Worm (Caenorhabditis elegans) whole organism, L1 larva: ENCODE data around the gene ceh-63.
A peak's percentile ranks its signal among the peaks of the same experiment; 100 is the strongest.

Experiments used
- C04F5.9 ChIP-seq: sonication (generic microtip); optimal IDR thresholded peaks from 2 replicates; lab custom pipeline; 2016; ENCODE audit warnings: missing genetic modification characterization, missing compliant biosample characterization
- C16A3.4 ChIP-seq: fragments of 150-350 bp; optimal IDR thresholded peaks from 2 replicates; lab custom pipeline; 2014; ENCODE audit warnings: missing biosample characterization, missing genetic modification characterization
- C34B4.2 ChIP-seq: sonication (generic microtip); optimal IDR thresholded peaks from 2 replicates; lab custom pipeline; 2017; ENCODE audit warnings: mild to moderate bottlenecking, missing genetic modification characterization, missing compliant biosample characterization
- Y116A8C.19 ChIP-seq: sonication (generic microtip); optimal IDR thresholded peaks from 2 replicates; lab custom pipeline; 2016; ENCODE audit warnings: missing compliant biosample characterization, missing genetic modification characterization, borderline replicate concordance
- ama-1 ChIP-seq: fragments of 150-350 bp; optimal IDR thresholded peaks from 2 replicates; lab custom pipeline; 2014
- blmp-1 ChIP-seq: fragments of 150-350 bp; optimal IDR thresholded peaks from 2 replicates; lab custom pipeline; 2014; ENCODE audit warnings: missing biosample characterization, missing genetic modification characterization
- ceh-63 ChIP-seq: fragments of 200-800 bp; sonication (Bioruptor generic); optimal IDR thresholded peaks from 2 replicates; lab custom pipeline; 2018; ENCODE audit warnings: mild to moderate bottlenecking, missing genetic modification characterization, missing compliant biosample characterization
- ceh-8 ChIP-seq: fragments of 200-800 bp; sonication (Bioruptor generic); optimal IDR thresholded peaks from 2 replicates; lab custom pipeline; 2018; ENCODE audit warnings: mild to moderate bottlenecking, missing genetic modification characterization, moderate library complexity, missing compliant biosample characterization
- ceh-82 ChIP-seq, 3 experiments: fragments of 150-350 bp in 1 of 3; sonication (generic microtip) in 2 of 3; optimal IDR thresholded peaks; 2 replicates each; lab custom pipeline; 2014 to 2017; ENCODE audit warnings: missing biosample characterization in 3 of 3, missing genetic modification characterization in 3 of 3
- ceh-88 ChIP-seq: fragments of 200-800 bp; sonication (Bioruptor generic); IDR thresholded peaks from 2 replicates; pipeline ENCODE4 v1.3.6; 2022; ENCODE audit warnings: missing genetic modification characterization, missing compliant biosample characterization
- dpl-1 ChIP-seq, 3 experiments: fragments of 150-350 bp in 2 of 3; sonication (generic microtip) in 1 of 3; optimal IDR thresholded peaks; 2 replicates each; lab custom pipeline; 2014 to 2017; ENCODE audit warnings: missing biosample characterization in 3 of 3, missing genetic modification characterization in 3 of 3, missing genetic modification reagents in 3 of 3
- dsc-1 ChIP-seq: sonication (generic microtip); optimal IDR thresholded peaks from 2 replicates; lab custom pipeline; 2016; ENCODE audit warnings: mild to moderate bottlenecking, missing genetic modification characterization, missing compliant biosample characterization
- efl-1 ChIP-seq, 4 experiments: fragments of 150-350 bp; optimal IDR thresholded peaks in 3 of 4; peaks in 1 of 4; 1 replicate in 1 of 4; 2 replicates in 3 of 4; lab custom pipeline; 2014; ENCODE audit warnings: missing biosample characterization in 2 of 4, missing genetic modification characterization in 2 of 4, missing genetic modification reagents in 2 of 4
- efl-3 ChIP-seq: fragments of 200-800 bp; sonication (Bioruptor generic); optimal IDR thresholded peaks from 2 replicates; lab custom pipeline; 2018; ENCODE audit warnings: mild to moderate bottlenecking, missing genetic modification characterization, missing compliant biosample characterization
- egl-13 ChIP-seq: sonication (generic microtip); optimal IDR thresholded peaks from 2 replicates; lab custom pipeline; 2016; ENCODE audit warnings: missing genotype, missing genetic modification reagents, missing genetic modification characterization, missing compliant biosample characterization
- egl-27 ChIP-seq, 2 experiments: fragments of 150-350 bp in 1 of 2; sonication (generic microtip); optimal IDR thresholded peaks; 3 replicates each; lab custom pipeline; 2017 to 2018; ENCODE audit warnings: missing biosample characterization in 2 of 2, missing genetic modification characterization in 2 of 2, missing genetic modification reagents in 2 of 2
- elt-3 ChIP-seq, 6 experiments: fragments of 150-350 bp in 1 of 6; sonication (generic microtip); optimal IDR thresholded peaks; 2 replicates each; lab custom pipeline; 2017 to 2018; ENCODE audit warnings: missing biosample characterization in 6 of 6, missing genetic modification characterization in 6 of 6, inconsistent platforms in 1 of 6
- fkh-8 ChIP-seq: sonication (generic microtip); optimal IDR thresholded peaks from 2 replicates; lab custom pipeline; 2016; ENCODE audit warnings: mild to moderate bottlenecking, missing genetic modification characterization, missing compliant biosample characterization
- grh-1 ChIP-seq: fragments of 200-800 bp; sonication (Bioruptor generic); IDR thresholded peaks from 2 replicates; pipeline ENCODE4 v1.3.6; 2022; ENCODE audit warnings: missing genetic modification reagents, missing genetic modification characterization, missing compliant biosample characterization
- hlh-4 ChIP-seq: sonication (generic microtip); optimal IDR thresholded peaks from 2 replicates; lab custom pipeline; 2016; ENCODE audit warnings: mild to moderate bottlenecking, missing genetic modification characterization, missing compliant biosample characterization
- hpl-2 ChIP-seq: fragments of 150-350 bp; optimal IDR thresholded peaks from 2 replicates; lab custom pipeline; 2014; ENCODE audit warnings: missing biosample characterization, missing genetic modification reagents, missing genetic modification characterization
- isw-1 ChIP-seq: fragments of 200-800 bp; sonication (Bioruptor generic); IDR thresholded peaks from 2 replicates; pipeline ENCODE4 v1.3.6; 2022; ENCODE audit warnings: missing genetic modification characterization, missing compliant biosample characterization
- lin-13 ChIP-seq: fragments of 150-350 bp; optimal IDR thresholded peaks from 2 replicates; lab custom pipeline; 2014; ENCODE audit warnings: missing biosample characterization, missing genetic modification reagents, missing genetic modification characterization
- lin-14 ChIP-seq: fragments of 200-800 bp; sonication (Bioruptor generic); optimal IDR thresholded peaks from 2 replicates; lab custom pipeline; 2018; ENCODE audit warnings: mild to moderate bottlenecking, missing genetic modification characterization, moderate library complexity, missing compliant biosample characterization
- lin-35 ChIP-seq, 2 experiments: fragments of 150-350 bp; optimal IDR thresholded peaks; 2 replicates each; lab custom pipeline; 2014; ENCODE audit warnings: missing biosample characterization in 2 of 2, missing genetic modification characterization in 2 of 2, missing genetic modification reagents in 2 of 2
- lin-39 ChIP-seq: fragments of 150-350 bp; optimal IDR thresholded peaks from 2 replicates; lab custom pipeline; 2014; ENCODE audit warnings: missing biosample characterization, missing genetic modification reagents, missing genetic modification characterization
- lir-3 ChIP-seq: sonication (generic microtip); optimal IDR thresholded peaks from 2 replicates; lab custom pipeline; 2016; ENCODE audit warnings: mild to moderate bottlenecking, missing genetic modification characterization, moderate library complexity, missing compliant biosample characterization; ENCODE audit not compliant: poor library complexity
- mab-9 ChIP-seq: fragments of 200-800 bp; sonication (Bioruptor generic); IDR thresholded peaks from 2 replicates; pipeline ENCODE4 v1.3.6; 2022; ENCODE audit warnings: missing genetic modification reagents, missing genetic modification characterization, missing compliant biosample characterization
- mdl-1 ChIP-seq, 2 experiments: fragments of 150-350 bp; optimal IDR thresholded peaks; 2 replicates each; lab custom pipeline; 2014 to 2017; ENCODE audit warnings: missing biosample characterization in 2 of 2, missing genetic modification characterization in 2 of 2, inconsistent platforms in 1 of 2
- mef-2 ChIP-seq: fragments of 150-350 bp; optimal IDR thresholded peaks from 2 replicates; lab custom pipeline; 2014; ENCODE audit warnings: missing biosample characterization, missing genetic modification characterization
- nhr-12 ChIP-seq: sonication (generic microtip); optimal IDR thresholded peaks from 2 replicates; lab custom pipeline; 2017; ENCODE audit warnings: missing biosample characterization, missing genetic modification characterization
- nhr-19 ChIP-seq: fragments of 200-800 bp; sonication (Bioruptor generic); conservative IDR thresholded peaks from 2 replicates; pipeline ENCODE4 v1.3.6; 2022; ENCODE audit warnings: missing genetic modification characterization, missing compliant biosample characterization
- nhr-20 ChIP-seq: sonication (generic microtip); optimal IDR thresholded peaks from 2 replicates; lab custom pipeline; 2016; ENCODE audit warnings: mild to moderate bottlenecking, missing genetic modification characterization, missing compliant biosample characterization
- nhr-76 ChIP-seq: sonication (generic microtip); optimal IDR thresholded peaks from 2 replicates; lab custom pipeline; 2017; ENCODE audit warnings: missing biosample characterization, missing genetic modification characterization
- nhr-77 ChIP-seq: fragments of 150-350 bp; optimal IDR thresholded peaks from 2 replicates; lab custom pipeline; 2014; ENCODE audit warnings: missing biosample characterization, missing genetic modification characterization
- nhr-90 ChIP-seq: sonication (generic microtip); optimal IDR thresholded peaks from 2 replicates; lab custom pipeline; 2016; ENCODE audit warnings: mild to moderate bottlenecking, missing genetic modification characterization, missing compliant biosample characterization; ENCODE audit not compliant: poor library complexity
- pag-3 ChIP-seq: sonication (generic microtip); optimal IDR thresholded peaks from 2 replicates; lab custom pipeline; 2017; ENCODE audit warnings: missing genetic modification characterization, mild to moderate bottlenecking, missing compliant biosample characterization, antibody characterized with exemption, borderline replicate concordance; ENCODE audit not compliant: insufficient read depth
- pqm-1 ChIP-seq: sonication (generic microtip); optimal IDR thresholded peaks from 3 replicates; lab custom pipeline; 2017; ENCODE audit warnings: missing biosample characterization, missing genetic modification characterization
- rnt-1 ChIP-seq: sonication (generic microtip); optimal IDR thresholded peaks from 2 replicates; lab custom pipeline; 2016; ENCODE audit warnings: mild to moderate bottlenecking, missing genetic modification characterization, moderate library complexity, missing compliant biosample characterization
- skn-1 ChIP-seq: fragments of 150-350 bp; optimal IDR thresholded peaks from 2 replicates; lab custom pipeline; 2014; ENCODE audit warnings: missing biosample characterization, missing genetic modification characterization
- sptf-1 ChIP-seq: fragments of 150-350 bp; optimal IDR thresholded peaks from 2 replicates; lab custom pipeline; 2014; ENCODE audit warnings: missing biosample characterization, missing genetic modification characterization
- sup-37 ChIP-seq: fragments of 200-800 bp; sonication (Bioruptor generic); optimal IDR thresholded peaks from 2 replicates; lab custom pipeline; 2018; ENCODE audit warnings: mild to moderate bottlenecking, missing genetic modification characterization, missing compliant biosample characterization
- swsn-7 ChIP-seq: sonication (generic microtip); optimal IDR thresholded peaks from 2 replicates; lab custom pipeline; 2016; ENCODE audit warnings: missing genetic modification characterization, missing compliant biosample characterization
- tbx-2 ChIP-seq: sonication (generic microtip); optimal IDR thresholded peaks from 2 replicates; lab custom pipeline; 2016; ENCODE audit warnings: missing genetic modification characterization, missing compliant biosample characterization
- tlp-1 ChIP-seq: fragments of 150-350 bp; optimal IDR thresholded peaks from 2 replicates; lab custom pipeline; 2014; ENCODE audit warnings: missing biosample characterization, missing genetic modification characterization
- unc-86 ChIP-seq: sonication (generic microtip); optimal IDR thresholded peaks from 2 replicates; lab custom pipeline; 2016; ENCODE audit warnings: missing genetic modification characterization, missing compliant biosample characterization
- unc-98 ChIP-seq: fragments of 200-800 bp; sonication (Bioruptor generic); IDR thresholded peaks from 2 replicates; pipeline ENCODE4 v1.3.6; 2022; ENCODE audit warnings: missing genetic modification characterization, missing compliant biosample characterization
- vab-15 ChIP-seq: sonication (generic microtip); optimal IDR thresholded peaks from 2 replicates; lab custom pipeline; 2017; ENCODE audit warnings: missing genotype, mild to moderate bottlenecking, missing genetic modification characterization, missing compliant biosample characterization
- xbp-1 ChIP-seq: sonication (generic microtip); optimal IDR thresholded peaks from 2 replicates; lab custom pipeline; 2016; ENCODE audit warnings: missing genetic modification characterization, missing compliant biosample characterization
- zip-4 ChIP-seq: fragments of 200-800 bp; sonication (Bioruptor generic); optimal IDR thresholded peaks from 2 replicates; lab custom pipeline; 2018; ENCODE audit warnings: mild to moderate bottlenecking, missing genetic modification characterization, moderate library complexity, missing compliant biosample characterization

The ceh-63 gene

ce11 chrX:3650100-3650809, 23.6 kb downstream of the ceh-63 start, which contains the start of the genes sax-1 and R11G1.2:
sax-1 (minus strand) TSS chrX:3650150.
R11G1.2 (plus strand) TSS chrX:3650614.
- TF ChIP-seq tlp-1 = no peak
- TF ChIP-seq sptf-1 (tag; lab: Kevin White, UChicago) = no peak
- TF ChIP-seq isw-1 = peak; percentile 5; the same call in 1 of the 2 replicates
- TF ChIP-seq nhr-90 = peak; percentile 43
- peak; percentile 24 for TF ChIP-seq lin-13 (GFP tag; lab: Kevin White, UChicago)
- peak; percentile 3 for TF ChIP-seq lin-39 (tag; lab: Kevin White, UChicago)
- peak; percentile 60 for TF ChIP-seq swsn-7
- no peak for TF ChIP-seq hpl-2 (GFP tag; lab: Kevin White, UChicago)
- TF ChIP-seq unc-98 (GFP tag; lab: Robert Waterston, UW) = no peak
- peak; percentile 49 to 87 for TF ChIP-seq mdl-1 (tag; optimal IDR thresholded peaks at IDR 0.05; lab: Kevin White, UChicago)
- TF ChIP-seq nhr-77 (tag; lab: Kevin White, UChicago) = no peak
- no peak for TF ChIP-seq hlh-4 (tag; lab: Kevin White, UChicago)
- TF ChIP-seq unc-86 (tag; lab: Kevin White, UChicago) = peak; percentile 30
- TF ChIP-seq C16A3.4 (tag; lab: Kevin White, UChicago) = peak; percentile 35
- TF ChIP-seq nhr-20 (tag; lab: Kevin White, UChicago) = peak; percentile 62
- no peak for TF ChIP-seq skn-1 (tag; lab: Kevin White, UChicago)
- TF ChIP-seq grh-1 (GFP tag; lab: Robert Waterston, UW) = no peak
- TF ChIP-seq lin-14 (GFP tag; lab: Kevin White, UChicago) = peak; percentile 78
- TF ChIP-seq vab-15 (tag; lab: Kevin White, UChicago) = no peak
- TF ChIP-seq blmp-1 (tag; lab: Kevin White, UChicago) = peak; percentile 85
- TF ChIP-seq ceh-88 = peak; percentile 15; the same call in 1 of the 2 replicates
- no peak for TF ChIP-seq mef-2
- TF ChIP-seq mab-9 (GFP tag; lab: Robert Waterston, UW) = no peak
- peak; percentile 27 for TF ChIP-seq dsc-1
- peak in 2 of 3 experiments; percentile 1 to 53 for TF ChIP-seq ceh-82 (tag; optimal IDR thresholded peaks at IDR 0.05; lab: Kevin White, UChicago)
- TF ChIP-seq dpl-1 (GFP tag; optimal IDR thresholded peaks at IDR 0.05; lab: Kevin White, UChicago) = peak in 2 of 3 experiments; percentile 35 to 43
- TF ChIP-seq egl-27 (tag; optimal IDR thresholded peaks at IDR 0.05; lab: Kevin White, UChicago) = no peak
- TF ChIP-seq C04F5.9 (tag; lab: Kevin White, UChicago) = no peak
- peak; percentile 42; the same call in 1 of the 2 replicates for TF ChIP-seq nhr-19 (GFP tag; lab: Robert Waterston, UW)
- no peak for TF ChIP-seq elt-3 (tag; optimal IDR thresholded peaks at IDR 0.05; lab: Kevin White, UChicago)
- TF ChIP-seq fkh-8 = peak; percentile 27
- no peak for TF ChIP-seq nhr-76 (tag; lab: Kevin White, UChicago)
- TF ChIP-seq efl-3 (GFP tag; lab: Kevin White, UChicago) = no peak
- peak; percentile 53 for TF ChIP-seq xbp-1 (tag; lab: Kevin White, UChicago)
- no peak for TF ChIP-seq ceh-63 (GFP tag; lab: Kevin White, UChicago)
- no peak for TF ChIP-seq zip-4 (GFP tag; lab: Kevin White, UChicago)
- no peak for TF ChIP-seq pqm-1 (tag; lab: Kevin White, UChicago)
- no peak for TF ChIP-seq C34B4.2 (tag; lab: Kevin White, UChicago)
- TF ChIP-seq ama-1 = no peak
- TF ChIP-seq egl-13 (tag; lab: Kevin White, UChicago) = no peak
- no peak for TF ChIP-seq sup-37
- TF ChIP-seq lir-3 (tag; lab: Kevin White, UChicago) = no peak
- no peak for TF ChIP-seq ceh-8
- TF ChIP-seq efl-1 (optimal IDR thresholded peaks at IDR 0.05; lab: Kevin White, UChicago) = peak; percentile 29 to 45
- peak; percentile 20 to 93 for TF ChIP-seq efl-1 (GFP tag; optimal IDR thresholded peaks at IDR 0.05 in 1 of 2; lab: Kevin White, UChicago)
- TF ChIP-seq tbx-2 (tag; lab: Kevin White, UChicago) = peak; percentile 49
- peak; percentile 52 for TF ChIP-seq rnt-1
- no peak for TF ChIP-seq Y116A8C.19 (tag; lab: Kevin White, UChicago)
- peak; percentile 36 to 67 for TF ChIP-seq lin-35 (GFP tag; optimal IDR thresholded peaks at IDR 0.05; lab: Kevin White, UChicago)
- TF ChIP-seq pag-3 = no peak
- TF ChIP-seq nhr-12 (tag; lab: Kevin White, UChicago) = no peak
